Worm (Caenorhabditis elegans) whole organism, young adult: Measurements from ENCODE around the gene nfki-1.

Experiments used
- B0035.1 ChIP-seq: sonication (generic microtip); optimal IDR thresholded peaks from 2 replicates; lab custom pipeline; 2016; ENCODE audit warnings: missing genetic modification characterization, mild to moderate bottlenecking, missing compliant biosample characterization, missing genotype, missing genetic modification reagents
- B0261.1 ChIP-seq: sonication (generic microtip); optimal IDR thresholded peaks from 2 replicates; lab custom pipeline; 2016; ENCODE audit warnings: mild to moderate bottlenecking, missing genetic modification characterization, moderate library complexity, missing compliant biosample characterization
- C17E4.6 ChIP-seq: fragments of 200-800 bp; sonication (Bioruptor generic); IDR thresholded peaks from 2 replicates; pipeline ENCODE4 v1.3.6; 2022; ENCODE audit warnings: missing genetic modification reagents, missing genetic modification characterization, missing compliant biosample characterization
- F37B4.10 ChIP-seq: fragments of 200-800 bp; sonication (Bioruptor generic); IDR thresholded peaks from 2 replicates; pipeline ENCODE4 v1.3.6; 2022; ENCODE audit warnings: missing genetic modification characterization, missing compliant biosample characterization
- F39B2.1 ChIP-seq: fragments of 200-800 bp; sonication (Bioruptor generic); IDR thresholded peaks from 2 replicates; pipeline ENCODE4 v1.3.6; 2022; ENCODE audit warnings: missing genetic modification reagents, missing genetic modification characterization, missing compliant biosample characterization
- F55B11.4 ChIP-seq: sonication (generic microtip); optimal IDR thresholded peaks from 2 replicates; lab custom pipeline; 2016; ENCODE audit warnings: missing compliant biosample characterization, missing genetic modification characterization, borderline replicate concordance; ENCODE audit not compliant: insufficient read depth
- K11D2.4 ChIP-seq: fragments of 200-800 bp; sonication (Bioruptor generic); IDR thresholded peaks from 2 replicates; pipeline ENCODE4 v1.3.6; 2022; ENCODE audit warnings: missing genetic modification reagents, missing genetic modification characterization, missing compliant biosample characterization
- K12H6.12 ChIP-seq: fragments of 200-800 bp; sonication (Bioruptor generic); optimal IDR thresholded peaks from 2 replicates; lab custom pipeline; 2018; ENCODE audit warnings: mild to moderate bottlenecking, missing genetic modification characterization, missing compliant biosample characterization
- Y53G8AR.9 ChIP-seq: fragments of 200-800 bp; sonication (Bioruptor generic); conservative IDR thresholded peaks from 2 replicates; pipeline ENCODE4 v1.3.6; 2022; ENCODE audit warnings: missing genetic modification reagents, missing genetic modification characterization, missing compliant biosample characterization
- Y56A3A.18 ChIP-seq: fragments of 200-800 bp; sonication (Bioruptor generic); IDR thresholded peaks from 2 replicates; pipeline ENCODE4 v1.3.6; 2022; ENCODE audit warnings: missing genetic modification reagents, missing genetic modification characterization, missing compliant biosample characterization
- ZK185.1 ChIP-seq: sonication (generic microtip); optimal IDR thresholded peaks from 2 replicates; lab custom pipeline; 2016; ENCODE audit warnings: mild to moderate bottlenecking, missing genetic modification characterization, missing compliant biosample characterization; ENCODE audit not compliant: poor library complexity, severe bottlenecking
- akir-1 ChIP-seq: fragments of 200-800 bp; sonication (Bioruptor generic); optimal IDR thresholded peaks from 2 replicates; lab custom pipeline; 2018; ENCODE audit warnings: mild to moderate bottlenecking, missing genetic modification characterization, moderate library complexity, missing compliant biosample characterization
- athp-1 ChIP-seq: sonication (generic microtip); optimal IDR thresholded peaks from 2 replicates; lab custom pipeline; 2017; ENCODE audit warnings: mild to moderate bottlenecking, missing genetic modification characterization, missing compliant biosample characterization
- ccch-3 ChIP-seq: fragments of 200-800 bp; sonication (Bioruptor generic); optimal IDR thresholded peaks from 2 replicates; lab custom pipeline; 2018; ENCODE audit warnings: mild to moderate bottlenecking, missing genetic modification characterization, missing compliant biosample characterization
- ceh-79 ChIP-seq: sonication (generic microtip); optimal IDR thresholded peaks from 2 replicates; lab custom pipeline; 2017; ENCODE audit warnings: mild to moderate bottlenecking, missing genetic modification characterization, missing compliant biosample characterization
- ceh-91 ChIP-seq: fragments of 200-800 bp; sonication (Bioruptor generic); IDR thresholded peaks from 2 replicates; pipeline ENCODE4 v1.3.6; 2022; ENCODE audit warnings: missing genetic modification reagents, missing genetic modification characterization, missing compliant biosample characterization
- dpff-1 ChIP-seq: sonication (generic microtip); optimal IDR thresholded peaks from 2 replicates; lab custom pipeline; 2017; ENCODE audit warnings: mild to moderate bottlenecking, missing genetic modification characterization, missing compliant biosample characterization
- ekl-4 ChIP-seq: fragments of 200-800 bp; sonication (Bioruptor generic); IDR thresholded peaks from 2 replicates; pipeline ENCODE4 v1.3.6; 2022; ENCODE audit warnings: missing genetic modification reagents, missing genetic modification characterization, missing compliant biosample characterization
- hmg-1.2 ChIP-seq: fragments of 200-800 bp; sonication (Bioruptor generic); IDR thresholded peaks from 2 replicates; pipeline ENCODE4 v1.3.6; 2022; ENCODE audit warnings: missing genetic modification reagents, missing genetic modification characterization, missing compliant biosample characterization
- hrde-1 ChIP-seq: sonication (generic microtip); optimal IDR thresholded peaks from 2 replicates; lab custom pipeline; 2016; ENCODE audit warnings: missing genetic modification characterization, mild to moderate bottlenecking, missing compliant biosample characterization, moderate library complexity, missing genotype, missing genetic modification reagents, borderline replicate concordance
- hsf-1 ChIP-seq: fragments of 200-800 bp; sonication (Bioruptor generic); IDR thresholded peaks from 2 replicates; pipeline ENCODE4 v1.3.6; 2022; ENCODE audit warnings: missing genetic modification reagents, missing genetic modification characterization, missing compliant biosample characterization
- let-526 ChIP-seq: fragments of 200-800 bp; sonication (Bioruptor generic); IDR thresholded peaks from 2 replicates; pipeline ENCODE4 v1.3.6; 2022; ENCODE audit warnings: missing genetic modification reagents, missing genetic modification characterization, missing compliant biosample characterization
- lin-54 ChIP-seq: fragments of 200-800 bp; sonication (Bioruptor generic); optimal IDR thresholded peaks from 2 replicates; lab custom pipeline; 2018; ENCODE audit warnings: mild to moderate bottlenecking, missing genetic modification characterization, missing compliant biosample characterization
- lsy-27 ChIP-seq: sonication (generic microtip); optimal IDR thresholded peaks from 2 replicates; lab custom pipeline; 2017; ENCODE audit warnings: missing genetic modification characterization, mild to moderate bottlenecking, missing compliant biosample characterization, antibody characterized with exemption, missing genotype, borderline replicate concordance; ENCODE audit not compliant: insufficient read depth
- mel-28 ChIP-seq: sonication (generic microtip); optimal IDR thresholded peaks from 2 replicates; lab custom pipeline; 2016; ENCODE audit warnings: borderline replicate concordance, mild to moderate bottlenecking, missing genetic modification characterization, missing compliant biosample characterization
- mxl-1 ChIP-seq: sonication (generic microtip); optimal IDR thresholded peaks from 2 replicates; lab custom pipeline; 2016; ENCODE audit warnings: missing genetic modification characterization, missing compliant biosample characterization
- nfyb-1 ChIP-seq: fragments of 200-800 bp; sonication (Bioruptor generic); IDR thresholded peaks from 2 replicates; pipeline ENCODE4 v1.3.6; 2022; ENCODE audit warnings: missing genetic modification reagents, missing genetic modification characterization, missing compliant biosample characterization
- nhr-120 ChIP-seq: fragments of 200-800 bp; sonication (Bioruptor generic); IDR thresholded peaks from 2 replicates; pipeline ENCODE4 v1.3.6; 2022; ENCODE audit warnings: missing genetic modification characterization, missing compliant biosample characterization
- nhr-80 ChIP-seq: sonication (generic microtip); optimal IDR thresholded peaks from 2 replicates; lab custom pipeline; 2016; ENCODE audit warnings: missing genetic modification characterization, missing compliant biosample characterization
- pbrm-1 ChIP-seq: fragments of 200-800 bp; sonication (Bioruptor generic); IDR thresholded peaks from 2 replicates; pipeline ENCODE4 v1.3.6; 2022; ENCODE audit warnings: missing genetic modification reagents, missing genetic modification characterization, missing compliant biosample characterization
- rcor-1 ChIP-seq: fragments of 200-800 bp; sonication (Bioruptor generic); IDR thresholded peaks from 2 replicates; pipeline ENCODE4 v1.3.6; 2022; ENCODE audit warnings: missing genetic modification reagents, missing genetic modification characterization, missing compliant biosample characterization
- sdz-38 ChIP-seq: sonication (generic microtip); optimal IDR thresholded peaks from 2 replicates; lab custom pipeline; 2016; ENCODE audit warnings: missing genotype, missing genetic modification characterization, missing compliant biosample characterization
- sea-2 ChIP-seq: fragments of 200-800 bp; sonication (Bioruptor generic); IDR thresholded peaks from 2 replicates; pipeline ENCODE4 v1.3.6; 2022; ENCODE audit warnings: missing genetic modification characterization, missing compliant biosample characterization
- snpc-1.1 ChIP-seq: sonication (generic microtip); optimal IDR thresholded peaks from 2 replicates; lab custom pipeline; 2017; ENCODE audit warnings: missing genetic modification characterization, mild to moderate bottlenecking, missing compliant biosample characterization, antibody characterized with exemption, moderate library complexity, missing genotype, missing genetic modification reagents; ENCODE audit not compliant: insufficient read depth
- snpc-3.4 ChIP-seq: sonication (generic microtip); optimal IDR thresholded peaks from 2 replicates; lab custom pipeline; 2017; ENCODE audit warnings: missing genetic modification characterization, mild to moderate bottlenecking, missing compliant biosample characterization, antibody characterized with exemption, moderate library complexity, missing genotype, missing genetic modification reagents
- snpc-4 ChIP-seq, 5 experiments: fragments of 150-350 bp in 1 of 5; sonication (generic microtip) in 4 of 5; optimal IDR thresholded peaks; 2 replicates each; lab custom pipeline; 2014 to 2018; ENCODE audit warnings: missing genetic modification characterization in 5 of 5, missing biosample characterization in 3 of 5, antibody characterized with exemption in 2 of 5, mild to moderate bottlenecking in 2 of 5, missing compliant biosample characterization in 2 of 5, missing genotype in 2 of 5, moderate library complexity in 2 of 5, missing genetic modification reagents in 1 of 5
- somi-1 ChIP-seq: fragments of 200-800 bp; sonication (Bioruptor generic); optimal IDR thresholded peaks from 2 replicates; lab custom pipeline; 2018; ENCODE audit warnings: mild to moderate bottlenecking, missing genetic modification characterization, missing compliant biosample characterization
- tbp1 ChIP-seq: fragments of 200-800 bp; sonication (Bioruptor generic); optimal IDR thresholded peaks from 2 replicates; lab custom pipeline; 2018; ENCODE audit warnings: mild to moderate bottlenecking, missing genetic modification characterization, missing compliant biosample characterization
- tlf-1 ChIP-seq: fragments of 200-800 bp; sonication (Bioruptor generic); optimal IDR thresholded peaks from 2 replicates; lab custom pipeline; 2018; ENCODE audit warnings: mild to moderate bottlenecking, missing genetic modification characterization, missing compliant biosample characterization
- zfh-2 ChIP-seq: fragments of 200-800 bp; sonication (Bioruptor generic); conservative IDR thresholded peaks from 2 replicates; pipeline ENCODE4 v1.3.6; 2022; ENCODE audit warnings: missing genetic modification reagents, missing genetic modification characterization, missing compliant biosample characterization
- ztf-26 ChIP-seq: sonication (generic microtip); optimal IDR thresholded peaks from 2 replicates; lab custom pipeline; 2017; ENCODE audit warnings: missing genetic modification characterization, missing compliant biosample characterization

The nfki-1 gene

DNA sequence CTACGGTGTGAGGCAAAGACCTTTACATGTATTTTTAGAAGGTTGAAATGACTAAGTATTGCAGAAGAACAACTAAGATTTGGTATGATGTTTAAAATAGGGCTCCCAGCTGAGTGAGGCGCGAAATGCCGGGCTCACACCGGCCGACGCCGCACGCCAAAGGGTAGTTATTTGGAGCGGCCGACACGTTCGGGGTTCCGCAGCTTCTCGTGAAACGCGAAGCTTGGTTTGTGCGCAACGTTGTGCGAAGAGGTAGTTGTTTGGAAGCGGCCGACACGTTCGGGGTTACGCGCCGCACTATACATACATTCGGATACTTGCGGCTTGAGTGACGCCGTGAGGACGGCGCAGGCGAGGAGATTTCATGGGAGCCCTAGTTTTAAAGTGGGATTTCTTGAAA, 33.2 kb downstream of the nfki-1 start (continued):
- TF ChIP-seq snpc-3.4 (tag; lab: Kevin White, UChicago): no peak
- TF ChIP-seq athp-1: no peak
- no peak for TF ChIP-seq rcor-1 (GFP tag; lab: Robert Waterston, UW)
- no peak for TF ChIP-seq mxl-1 (tag; lab: Kevin White, UChicago)
- TF ChIP-seq lin-54 (GFP tag; lab: Kevin White, UChicago): no peak
- TF ChIP-seq akir-1 (GFP tag; lab: Kevin White, UChicago): no peak
- 0 out of 2 replicates have a peak, but pooled peaks have one; percentile 4 for TF ChIP-seq hmg-1.2 (GFP tag; lab: Robert Waterston, UW)
- no peak for TF ChIP-seq nhr-120 (GFP tag; lab: Robert Waterston, UW)
- TF ChIP-seq ztf-26: no peak
- no peak for TF ChIP-seq let-526
- no peak for TF ChIP-seq F55B11.4 (tag; lab: Kevin White, UChicago)
- no peak for TF ChIP-seq lsy-27
- no peak for TF ChIP-seq sea-2 (GFP tag; lab: Robert Waterston, UW)
- 0 out of 2 replicates have a peak, but pooled peaks have one; percentile 36 for TF ChIP-seq hsf-1 (GFP tag; lab: Robert Waterston, UW)
- TF ChIP-seq ceh-79 (tag; lab: Kevin White, UChicago): no peak

DNA sequence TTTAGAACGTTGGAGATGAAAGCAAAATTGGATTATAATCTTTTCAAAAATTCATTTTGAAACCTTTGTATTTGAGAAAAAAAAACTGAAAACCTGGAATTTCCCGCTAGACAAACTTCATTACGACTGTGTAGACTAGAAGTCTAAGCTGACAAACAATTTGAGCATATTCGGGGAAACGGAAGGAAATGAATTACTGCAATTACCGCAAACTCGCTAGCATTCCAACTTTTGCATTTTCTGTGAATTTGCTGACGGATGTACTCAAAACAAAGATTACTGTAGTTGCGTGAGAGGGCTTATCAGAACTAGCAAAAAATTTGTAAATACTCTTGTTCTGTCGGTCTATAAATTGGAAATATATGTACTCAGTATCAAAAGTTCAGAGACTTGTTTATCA, 34.8 kb downstream of the nfki-1 start:
- TF ChIP-seq sdz-38 (peak; percentile 66), nfyb-1 (no peak)
- TF ChIP-seq, all 124 proteins: peak for 1

DNA sequence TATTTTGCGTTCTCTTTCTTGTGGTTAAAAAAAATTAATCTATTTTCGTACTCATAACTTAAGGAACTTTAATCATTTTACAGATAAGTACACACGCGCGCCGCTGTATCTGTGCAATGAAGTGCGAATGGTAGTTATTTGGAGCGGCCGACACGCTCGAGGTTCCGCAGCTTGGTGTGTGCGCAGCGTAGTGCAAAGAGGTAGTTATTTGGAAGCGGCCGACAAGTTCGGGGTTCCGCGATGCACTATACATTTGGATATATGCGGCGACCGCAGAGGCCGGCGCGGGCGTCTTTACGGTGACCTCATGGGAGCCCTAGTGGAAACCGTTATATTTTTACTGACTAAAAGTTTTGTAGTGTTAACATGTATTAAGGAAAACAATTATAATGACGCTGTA, 37.6 kb downstream of the nfki-1 start:
- peak; percentile 22; the same call in 1 of the 2 replicates for TF ChIP-seq hmg-1.2 (GFP tag; lab: Robert Waterston, UW)
- TF ChIP-seq tbp1: no peak
- TF ChIP-seq B0261.1 (tag; lab: Kevin White, UChicago): no peak
- TF ChIP-seq nhr-80: no peak
- peak; percentile 62 for TF ChIP-seq sdz-38
- no peak for TF ChIP-seq ZK185.1 (tag; lab: Kevin White, UChicago)
- TF ChIP-seq F37B4.10 (GFP tag; lab: Robert Waterston, UW): no peak
- TF ChIP-seq snpc-4 (GFP tag; optimal IDR thresholded peaks at IDR 0.05; lab: Kevin White, UChicago): peak; percentile 6
- peak in 3 of 4 experiments; percentile 38 to 90 (median 77) for TF ChIP-seq snpc-4 (tag; optimal IDR thresholded peaks at IDR 0.05; lab: Kevin White, UChicago)
- TF ChIP-seq ceh-91 (GFP tag; lab: Robert Waterston, UW): no peak
- TF ChIP-seq zfh-2 (GFP tag; lab: Robert Waterston, UW): 0 out of 2 replicates have a peak, but pooled peaks have one; percentile 28
- TF ChIP-seq C17E4.6 (GFP tag; lab: Robert Waterston, UW): no peak
- no peak for TF ChIP-seq hrde-1
- no peak for TF ChIP-seq B0035.1
- no peak for TF ChIP-seq let-526
- TF ChIP-seq mxl-1 (tag; lab: Kevin White, UChicago): no peak
- no peak for TF ChIP-seq Y56A3A.18 (GFP tag; lab: Robert Waterston, UW)
- TF ChIP-seq Y53G8AR.9: no peak
- TF ChIP-seq tlf-1: no peak
- TF ChIP-seq snpc-1.1 (tag; lab: Kevin White, UChicago): peak; percentile 22

ce11 chrX:15395723-15396122, 40.7 kb downstream of the nfki-1 start:
- no peak for TF ChIP-seq pbrm-1
- TF ChIP-seq F39B2.1 (GFP tag; lab: Robert Waterston, UW): no peak
- peak; percentile 67 for TF ChIP-seq sdz-38
- TF ChIP-seq zfh-2 (GFP tag; lab: Robert Waterston, UW): peak; percentile 68
- no peak for TF ChIP-seq ccch-3 (GFP tag; lab: Kevin White, UChicago)
- TF ChIP-seq ekl-4 (GFP tag; lab: Robert Waterston, UW): no peak
- peak; percentile 51 for TF ChIP-seq somi-1 (GFP tag; lab: Kevin White, UChicago)
- no peak for TF ChIP-seq dpff-1 (tag; lab: Kevin White, UChicago)
- TF ChIP-seq mel-28 (tag; lab: Kevin White, UChicago): no peak
- TF ChIP-seq K11D2.4: no peak
- TF ChIP-seq K12H6.12: peak; percentile 27
